Worm (Caenorhabditis elegans) whole organism, dauer: ENCODE measurements around the gene txt-19.
"Not testable (repeated sequence)": the region's sequence is repeated elsewhere in the genome, so short reads cannot be mapped to it uniquely, and the experiment has no call there.

Source experiments
- unc-62 ChIP-seq: sonication (generic microtip); optimal IDR thresholded peaks from 2 replicates; lab custom pipeline; 2017; ENCODE audit warnings: missing biosample characterization, missing genetic modification reagents, missing genetic modification characterization

Gene txt-19

DNA sequence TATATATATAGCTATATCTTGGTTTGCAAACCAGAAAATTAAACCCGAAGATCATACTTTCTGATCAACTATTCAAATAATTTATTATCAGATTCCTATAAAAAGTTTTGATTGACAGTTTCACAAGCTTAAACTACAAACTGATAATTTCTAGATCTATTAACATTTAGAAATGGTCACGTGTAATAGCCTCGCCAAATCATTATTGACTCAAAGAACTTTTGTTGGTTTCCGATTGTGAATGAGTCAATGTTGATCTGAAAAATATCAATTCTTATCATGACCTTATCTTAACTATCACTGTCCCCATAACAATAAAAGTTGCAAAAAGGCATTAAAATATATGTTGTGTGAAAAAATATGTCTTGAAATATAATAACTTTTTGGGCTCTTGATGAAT is 3.6 kb upstream of the txt-19 start:
- no peak for TF ChIP-seq unc-62 (GFP tag; lab: Kevin White, UChicago)

DNA sequence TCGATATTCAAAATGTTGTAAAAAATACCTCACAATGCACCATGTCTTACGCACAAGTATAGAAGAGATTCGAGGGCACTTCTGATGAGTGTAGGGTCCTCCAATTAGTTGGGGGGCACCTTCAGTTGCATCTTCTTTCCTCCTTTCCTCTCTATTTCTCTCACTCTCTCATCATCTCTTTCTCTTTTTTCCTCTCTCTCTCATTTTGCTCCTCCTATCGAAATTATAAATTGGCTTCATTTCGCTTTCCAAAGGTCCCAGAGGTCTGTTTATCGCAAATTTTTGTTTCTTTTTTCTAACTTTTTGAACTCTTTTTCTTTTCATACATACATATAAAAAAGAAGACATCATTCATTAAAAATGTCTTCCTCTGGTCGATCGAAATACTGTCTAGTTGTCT is 2.8 kb upstream of the txt-19 start:
- no peak for TF ChIP-seq unc-62 (GFP tag; lab: Kevin White, UChicago)

DNA sequence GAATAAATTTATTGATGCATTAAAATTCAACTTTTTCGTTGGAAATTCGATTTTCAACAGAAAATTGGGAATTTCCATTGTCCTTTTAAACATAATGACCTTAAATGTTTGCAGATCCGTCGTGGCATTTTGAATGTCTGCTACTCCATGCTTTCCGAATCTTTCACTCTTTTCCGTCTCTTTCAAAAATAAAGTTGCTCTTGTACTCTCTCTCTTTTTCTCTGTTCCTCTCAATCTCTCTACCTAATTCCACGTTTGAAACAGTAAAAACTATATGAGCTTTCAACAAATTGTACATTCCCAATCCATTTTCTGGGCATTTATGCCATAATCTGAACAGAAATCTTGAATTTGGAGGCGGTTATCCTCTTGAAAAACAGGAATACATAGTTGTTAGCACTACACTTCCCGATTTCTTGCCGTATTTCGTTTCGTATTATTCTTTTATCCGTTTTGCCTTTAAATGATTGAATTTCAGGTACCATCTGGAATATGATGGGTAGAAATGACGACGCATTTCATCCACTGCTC is 3.4 kb downstream of the txt-19 start, which contains the start of gene srf-3:
srf-3 (plus strand) TSS at position 481 of the 531 bp plus-strand sequence.
- no peak for TF ChIP-seq unc-62 (GFP tag; lab: Kevin White, UChicago)

DNA sequence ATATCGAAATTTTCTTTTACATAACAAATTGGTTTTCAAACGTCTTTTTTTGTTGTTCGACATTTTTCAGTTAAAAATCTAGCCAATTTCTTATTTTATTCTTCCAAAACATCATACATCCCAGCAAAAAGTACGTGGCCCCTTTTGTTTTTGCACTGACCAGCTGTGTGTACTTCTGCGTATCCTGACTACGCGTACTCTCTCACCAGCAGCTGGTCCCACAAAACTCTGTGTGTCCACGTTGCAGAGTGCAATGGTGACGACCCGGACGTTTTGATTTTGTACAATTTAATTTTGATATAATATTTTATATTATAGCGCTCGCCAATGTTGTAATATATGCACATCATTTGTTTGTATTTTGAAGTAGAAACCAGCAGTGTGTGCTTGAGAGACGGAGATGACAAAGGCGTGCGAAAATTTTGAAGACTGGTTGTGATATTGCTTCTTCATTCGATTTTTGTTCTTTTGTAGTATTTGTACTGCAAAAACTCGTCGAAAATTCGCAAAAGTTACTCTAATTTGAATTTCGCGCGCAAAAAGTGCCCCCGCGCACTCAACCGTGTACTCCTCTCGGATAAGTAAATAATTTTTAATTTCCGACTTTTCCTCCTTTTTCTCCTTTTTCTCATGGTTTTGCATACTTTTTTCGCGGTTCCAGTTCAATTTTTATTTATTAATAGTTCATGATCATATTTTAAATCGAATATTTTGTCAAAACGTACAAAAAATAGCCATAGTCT is 8.8 kb downstream of the txt-19 start:
- no peak for TF ChIP-seq unc-62 (GFP tag; lab: Kevin White, UChicago)

DNA sequence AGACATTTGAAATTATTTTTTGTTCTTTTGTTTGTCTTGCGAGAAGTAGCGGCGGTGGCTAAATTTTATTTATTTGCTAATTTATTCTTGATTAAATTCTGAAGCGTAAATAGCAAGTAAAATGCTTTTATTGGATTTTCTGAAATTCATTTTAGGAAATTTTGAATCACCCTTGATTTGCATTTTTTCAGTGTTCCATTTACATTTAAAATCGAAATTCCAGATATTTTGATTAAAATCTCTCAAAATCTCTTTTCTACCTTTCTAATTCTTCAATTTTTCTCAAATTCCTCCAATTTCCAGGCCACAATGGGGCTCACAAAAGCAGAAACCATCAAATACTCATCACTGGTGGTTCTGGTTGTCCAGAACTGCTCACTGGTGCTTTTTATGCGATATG is 9.5 kb downstream of the txt-19 start, which contains the start of gene nstp-5:
nstp-5 (plus strand) TSS at position 301 of the 400 bp plus-strand sequence.
- no peak for TF ChIP-seq unc-62 (GFP tag; lab: Kevin White, UChicago)

DNA sequence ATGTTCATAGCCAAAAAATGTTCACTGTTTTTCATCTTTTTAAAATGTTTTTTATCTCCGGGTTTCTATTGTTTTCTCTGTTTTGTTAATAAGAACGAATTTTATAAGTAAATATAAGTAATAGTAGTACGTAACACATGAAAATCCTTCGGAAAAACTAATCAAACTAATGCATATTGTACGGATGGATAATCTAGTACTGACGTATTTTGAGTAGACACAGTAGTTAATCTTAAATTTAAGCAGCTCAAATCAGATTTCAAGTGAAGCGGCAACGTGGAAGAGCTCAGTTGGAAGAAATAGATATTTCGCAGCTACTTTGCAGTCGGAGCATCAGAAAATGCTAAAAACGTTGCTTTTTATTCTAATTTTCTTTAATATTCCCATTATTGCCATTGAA is 14.1 kb downstream of the txt-19 start, which contains the start of gene gcy-18:
gcy-18 (plus strand) TSS at position 301 of the 400 bp plus-strand sequence.
- no peak for TF ChIP-seq unc-62 (GFP tag; lab: Kevin White, UChicago)

DNA sequence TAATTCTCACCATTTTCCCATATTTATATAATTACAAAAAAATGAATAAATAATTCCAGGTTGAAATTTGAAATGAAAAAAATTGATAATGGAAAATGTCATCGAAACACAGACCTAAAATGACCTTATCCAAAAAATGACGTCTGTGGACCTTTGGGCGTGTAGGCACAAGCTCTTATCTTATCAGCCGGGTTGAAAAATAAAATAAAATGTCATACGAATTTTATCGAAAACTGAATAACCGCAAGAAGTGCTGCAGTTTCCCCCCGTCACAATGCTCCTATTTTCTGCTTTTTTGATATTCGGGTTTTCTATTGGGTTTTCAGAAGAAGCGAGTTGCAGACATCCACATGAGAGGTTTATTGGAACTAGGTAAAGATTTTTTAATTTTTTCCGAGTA is 20.2 kb downstream of the txt-19 start, which contains the start of gene clec-186:
clec-186 (plus strand) TSS at position 226 of the 400 bp plus-strand sequence.
- no peak for TF ChIP-seq unc-62 (GFP tag; lab: Kevin White, UChicago)

DNA sequence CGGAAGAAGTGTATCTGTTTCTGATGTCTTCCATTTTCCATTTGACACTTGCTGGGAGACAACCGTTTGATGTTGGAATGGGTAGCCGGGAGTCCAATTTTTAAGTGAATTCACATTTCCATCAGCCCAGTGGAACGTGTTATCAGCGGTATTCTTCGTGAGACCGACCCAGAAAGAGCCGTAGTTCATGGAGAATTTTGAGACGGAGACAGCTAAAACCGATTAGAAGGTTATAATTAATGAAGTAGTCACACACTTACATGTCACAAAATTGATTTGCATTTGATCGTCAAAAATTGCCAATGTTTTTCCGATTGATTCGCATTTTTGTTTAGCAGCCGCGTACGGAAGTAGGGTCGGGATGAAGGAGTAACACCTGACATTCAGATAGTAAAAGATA is 23.7 kb downstream of the txt-19 start:
- TF ChIP-seq unc-62 (GFP tag; lab: Kevin White, UChicago) = no peak

DNA sequence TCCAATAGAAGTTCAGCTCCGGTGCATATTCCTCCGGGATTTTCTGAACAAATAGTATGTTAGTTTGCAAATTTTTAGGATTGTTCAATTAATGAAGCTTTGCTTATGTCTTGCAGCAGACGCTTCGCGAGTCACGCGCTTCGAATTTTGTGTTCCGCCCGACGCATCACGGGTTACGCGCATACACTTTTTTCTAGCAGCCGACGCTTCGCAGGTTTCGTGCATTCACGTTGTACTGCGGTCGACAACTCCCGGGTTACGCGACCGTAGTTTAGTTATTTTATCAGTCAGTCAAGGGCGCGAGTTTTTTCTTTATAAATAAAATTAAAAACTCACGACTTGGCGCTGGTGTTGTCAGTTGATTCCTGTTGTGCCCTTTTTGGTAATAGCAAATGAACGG is 24.1 kb downstream of the txt-19 start:
- TF ChIP-seq unc-62 (GFP tag; lab: Kevin White, UChicago) = no peak

DNA sequence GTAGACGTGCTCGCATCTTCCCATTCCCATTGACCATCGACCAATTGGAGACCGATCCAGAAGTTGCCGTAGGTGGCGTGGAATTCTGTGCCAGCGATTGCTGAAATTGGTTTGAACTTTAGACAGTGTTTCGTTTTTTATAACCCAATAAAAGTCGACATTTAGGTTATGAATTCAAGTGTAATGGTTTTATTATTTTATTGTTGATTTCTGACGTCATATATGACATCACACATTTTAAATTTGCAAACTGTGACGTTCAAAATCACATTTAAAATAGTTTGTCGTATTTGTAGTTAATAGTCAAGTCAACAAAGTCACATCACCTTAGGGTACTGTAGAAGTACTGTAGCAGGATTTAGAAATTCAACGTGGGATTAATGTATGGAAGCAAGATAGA is 24.6 kb downstream of the txt-19 start:
- TF ChIP-seq unc-62 (GFP tag; lab: Kevin White, UChicago) = no peak

DNA sequence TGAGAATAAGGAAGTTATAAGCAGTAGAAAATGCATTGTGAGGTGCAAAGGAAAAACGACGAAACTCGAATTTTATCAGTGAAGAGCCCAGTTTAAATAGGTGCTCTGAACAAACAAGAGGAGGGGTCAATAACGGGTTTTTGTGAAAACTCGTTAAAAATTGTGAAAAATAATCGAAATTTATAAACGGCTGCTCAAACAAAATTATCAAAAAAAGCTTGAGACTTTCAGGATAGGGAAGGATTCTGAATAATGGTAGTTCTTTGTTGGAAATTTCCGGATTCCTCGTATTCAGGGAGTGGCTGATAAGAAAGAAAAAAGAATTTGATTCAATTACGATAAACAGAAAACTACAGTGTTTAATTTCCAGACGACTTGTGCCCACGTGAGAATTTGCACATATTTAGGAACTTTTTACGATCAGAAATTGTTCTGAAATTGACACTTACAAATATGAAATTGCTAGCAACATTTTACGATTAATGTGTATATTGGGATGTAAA is 25.8 kb downstream of the txt-19 start, which contains the start of gene clec-187:
clec-187 (minus strand) TSS at position 51 of the 503 bp plus-strand sequence.
- no peak for TF ChIP-seq unc-62 (GFP tag; lab: Kevin White, UChicago)

DNA sequence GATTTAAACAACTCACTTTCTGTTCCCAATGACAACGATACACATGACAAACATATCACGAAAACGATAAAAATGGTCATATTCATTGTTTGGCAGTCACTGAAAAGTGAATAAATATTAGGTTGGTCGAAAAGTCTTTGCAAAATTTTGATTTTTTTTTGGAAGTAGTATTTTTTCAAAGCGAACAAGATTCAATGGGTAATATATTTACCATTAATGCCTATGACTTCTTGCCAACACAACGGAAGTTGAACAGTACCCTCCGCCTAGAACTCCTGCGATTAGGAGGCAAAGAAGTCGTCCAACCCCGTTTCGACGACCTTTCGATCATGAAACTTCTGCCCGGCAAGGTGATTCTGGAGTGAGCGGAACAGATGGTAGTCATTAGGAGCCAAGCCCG is 29.6 kb downstream of the txt-19 start, which contains the start of gene ZK896.1:
ZK896.1 (minus strand) TSS at position 101 of the 400 bp plus-strand sequence.
- not testable (repeated sequence) for TF ChIP-seq unc-62 (GFP tag; lab: Kevin White, UChicago)

DNA sequence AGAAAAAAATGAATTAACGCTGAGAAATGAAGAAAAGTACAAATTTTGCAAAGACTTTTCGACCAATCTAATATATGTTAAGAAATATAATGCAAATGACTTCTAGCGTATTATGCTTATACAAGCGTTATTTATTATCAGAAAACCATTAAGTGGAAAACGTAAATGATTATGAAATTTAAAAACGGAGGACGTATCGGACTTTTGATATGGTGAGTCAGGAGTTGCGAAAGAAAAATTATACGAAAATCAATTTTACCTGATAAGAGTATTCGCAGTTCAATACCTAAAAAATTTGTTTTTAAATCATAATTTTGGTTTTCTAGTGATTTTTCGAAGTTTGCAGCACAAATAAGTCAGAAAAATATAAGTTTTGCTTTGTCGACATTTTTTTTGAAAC is 30.9 kb downstream of the txt-19 start:
- TF ChIP-seq unc-62 (GFP tag; lab: Kevin White, UChicago) = no peak

DNA sequence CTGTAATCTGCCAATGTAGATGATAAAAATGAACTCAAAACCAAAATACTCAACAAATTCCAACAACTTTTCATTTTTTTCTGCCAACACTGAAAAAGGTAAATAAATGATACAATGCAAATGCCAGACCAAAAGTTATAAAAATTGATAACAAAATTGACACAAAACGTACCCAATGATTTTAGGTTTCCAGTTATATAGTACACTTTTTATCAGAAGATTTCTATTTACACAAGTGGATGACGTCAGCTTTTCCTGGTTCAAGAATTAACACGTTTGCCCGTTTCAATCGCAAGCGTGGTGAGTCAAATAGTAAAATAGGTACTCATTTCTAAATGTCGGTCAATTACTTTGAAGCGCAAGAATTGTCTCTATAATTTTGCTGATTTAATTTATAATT is 33.9 kb downstream of the txt-19 start, which contains the start of gene ZK896.5:
ZK896.5 (minus strand) TSS at position 89 of the 400 bp plus-strand sequence.
- no peak for TF ChIP-seq unc-62 (GFP tag; lab: Kevin White, UChicago)

DNA sequence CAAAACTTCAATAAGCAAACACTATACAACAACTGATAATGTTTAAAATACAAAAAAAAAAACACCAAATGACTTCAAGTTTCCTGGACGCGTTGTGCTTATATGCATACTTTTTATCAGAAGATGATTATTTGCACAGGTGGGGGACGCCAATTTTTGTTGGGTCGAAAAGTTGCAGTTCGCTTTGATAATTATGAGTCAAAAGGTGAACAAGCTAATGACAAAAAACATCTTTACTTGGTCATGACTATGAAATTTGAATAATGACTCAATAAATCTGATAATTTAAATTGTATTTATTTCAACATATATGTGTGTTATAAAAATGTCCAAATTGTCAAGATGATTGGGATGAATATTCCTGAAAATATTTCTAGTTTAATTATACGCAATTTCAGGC is 37.5 kb downstream of the txt-19 start, which contains the start of gene ZK896.4:
ZK896.4 (minus strand) TSS at position 101 of the 400 bp plus-strand sequence.
- no peak for TF ChIP-seq unc-62 (GFP tag; lab: Kevin White, UChicago)

DNA sequence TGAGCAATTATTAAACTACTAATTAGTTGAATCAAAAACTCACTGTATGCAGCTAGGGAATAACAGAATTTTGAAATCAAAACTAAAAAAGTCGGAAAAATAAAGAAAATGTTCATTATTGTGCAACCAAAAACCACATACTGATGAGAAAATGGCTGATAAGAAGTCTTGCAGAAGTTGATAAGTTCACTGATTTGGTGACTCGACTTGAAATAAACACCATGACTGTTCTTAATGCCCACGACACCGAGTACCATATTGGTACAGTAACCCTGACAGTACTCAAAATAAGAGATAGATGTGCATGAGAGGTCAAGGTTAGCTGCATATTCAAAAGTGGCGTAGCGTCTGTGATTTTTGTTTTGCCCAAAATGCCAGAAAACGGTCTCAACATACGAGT is 40.3 kb downstream of the txt-19 start:
- TF ChIP-seq unc-62 (GFP tag; lab: Kevin White, UChicago) = no peak
